Fruit fly (Drosophila melanogaster) whole organism, prepupa: ENCODE data around the gene Cchl.

Experiments
- Blimp-1 ChIP-seq: fragments of 200-800 bp; sonication (Bioruptor generic); optimal IDR thresholded peaks from 3 replicates; lab custom pipeline; 2017; ENCODE audit warnings: missing biosample characterization, missing genetic modification characterization, mild to moderate bottlenecking, moderate library complexity, missing genetic modification reagents
- CG10631 ChIP-seq: fragments of 200-800 bp; sonication (Bioruptor generic); optimal IDR thresholded peaks from 2 replicates; lab custom pipeline; 2016; ENCODE audit warnings: missing biosample characterization, missing genetic modification characterization
- CG11294 ChIP-seq: fragments of 200-800 bp; sonication (Bioruptor generic); IDR thresholded peaks from 2 replicates; pipeline ENCODE4 v1.3.6; 2022; ENCODE audit warnings: missing biosample characterization, missing genetic modification characterization
- CG11902 ChIP-seq: fragments of 200-800 bp; sonication (Bioruptor generic); optimal IDR thresholded peaks from 3 replicates; lab custom pipeline; 2016; ENCODE audit warnings: missing biosample characterization, missing genetic modification characterization
- CG15336 ChIP-seq: fragments of 200-800 bp; sonication (Bioruptor generic); IDR thresholded peaks from 2 replicates; pipeline ENCODE4 v1.3.6; 2022; ENCODE audit warnings: missing biosample characterization, missing genetic modification characterization
- CG3032 ChIP-seq: fragments of 200-800 bp; optimal IDR thresholded peaks from 2 replicates; lab custom pipeline; 2019; ENCODE audit warnings: missing biosample characterization, mild to moderate bottlenecking, missing genetic modification characterization, moderate library complexity
- CG31627 ChIP-seq: fragments of 200-800 bp; sonication (Bioruptor generic); optimal IDR thresholded peaks from 3 replicates; lab custom pipeline; 2016; ENCODE audit warnings: missing biosample characterization, missing genetic modification characterization
- CG32006 ChIP-seq: fragments of 200-800 bp; sonication (Bioruptor generic); optimal IDR thresholded peaks from 3 replicates; lab custom pipeline; 2017; ENCODE audit warnings: missing biosample characterization, mild to moderate bottlenecking, missing genetic modification characterization
- CG34406 ChIP-seq: fragments of 200-800 bp; sonication (Bioruptor generic); optimal IDR thresholded peaks from 3 replicates; lab custom pipeline; 2016; ENCODE audit warnings: missing biosample characterization, missing genetic modification characterization
- CG3919 ChIP-seq: fragments of 200-800 bp; sonication (Bioruptor generic); optimal IDR thresholded peaks from 3 replicates; lab custom pipeline; 2016; ENCODE audit warnings: missing biosample characterization, missing genetic modification characterization
- CG6163 ChIP-seq: fragments of 200-800 bp; sonication (Bioruptor generic); IDR thresholded peaks from 3 replicates; pipeline ENCODE4 v1.3.6; 2022; ENCODE audit warnings: missing biosample characterization, missing genetic modification characterization
- CG6276 ChIP-seq: fragments of 200-800 bp; sonication (Bioruptor generic); optimal IDR thresholded peaks from 2 replicates; lab custom pipeline; 2017; ENCODE audit warnings: missing biosample characterization, mild to moderate bottlenecking, missing genetic modification characterization
- CG6792 ChIP-seq: fragments of 200-800 bp; sonication (Bioruptor generic); optimal IDR thresholded peaks from 3 replicates; lab custom pipeline; 2016; ENCODE audit warnings: missing biosample characterization, missing genetic modification characterization
- CG6808 ChIP-seq: fragments of 200-800 bp; sonication (Bioruptor generic); optimal IDR thresholded peaks from 3 replicates; lab custom pipeline; 2017; ENCODE audit warnings: missing biosample characterization, missing genetic modification characterization, mild to moderate bottlenecking, moderate library complexity, missing genetic modification reagents
- CG7368 ChIP-seq: fragments of 200-800 bp; sonication (Bioruptor generic); optimal IDR thresholded peaks from 3 replicates; lab custom pipeline; 2016; ENCODE audit warnings: missing biosample characterization, missing genetic modification characterization
- CG8119 ChIP-seq: fragments of 200-800 bp; sonication (Bioruptor generic); IDR thresholded peaks from 3 replicates; pipeline ENCODE4 v1.3.6; 2022; ENCODE audit warnings: missing biosample characterization, missing genetic modification characterization
- CG8319 ChIP-seq: fragments of 200-800 bp; sonication (Bioruptor generic); optimal IDR thresholded peaks from 3 replicates; lab custom pipeline; 2016; ENCODE audit warnings: missing biosample characterization, missing genetic modification characterization
- CG8632 ChIP-seq: fragments of 200-800 bp; sonication (Bioruptor generic); optimal IDR thresholded peaks from 3 replicates; lab custom pipeline; 2016; ENCODE audit warnings: missing biosample characterization, missing genetic modification characterization
- Eip78C ChIP-seq: fragments of 200-800 bp; sonication (Bioruptor generic); peaks from one replicate; lab custom pipeline; 2016; ENCODE audit warnings: missing biosample characterization, missing genetic modification characterization
- Ets96B ChIP-seq: fragments of 200-800 bp; optimal IDR thresholded peaks from 2 replicates; lab custom pipeline; 2019; ENCODE audit warnings: missing biosample characterization, mild to moderate bottlenecking, missing genetic modification characterization, moderate library complexity
- Gug ChIP-seq: fragments of 200-800 bp; sonication (Bioruptor generic); IDR thresholded peaks from 2 replicates; pipeline ENCODE4 v1.3.6; 2022; ENCODE audit warnings: missing biosample characterization, missing genetic modification characterization
- Lpt ChIP-seq: fragments of 200-800 bp; sonication (Bioruptor generic); optimal IDR thresholded peaks from 3 replicates; lab custom pipeline; 2016; ENCODE audit warnings: missing biosample characterization, missing genetic modification characterization
- Met ChIP-seq: fragments of 200-800 bp; sonication (Bioruptor generic); optimal IDR thresholded peaks from 3 replicates; lab custom pipeline; 2016; ENCODE audit warnings: missing biosample characterization, missing genetic modification characterization
- Sox102F ChIP-seq: fragments of 200-800 bp; sonication (Bioruptor generic); optimal IDR thresholded peaks from 2 replicates; lab custom pipeline; 2016; ENCODE audit warnings: missing biosample characterization, mild to moderate bottlenecking, missing genetic modification characterization
- Sox14 ChIP-seq: fragments of 200-800 bp; sonication (Bioruptor generic); optimal IDR thresholded peaks from 3 replicates; lab custom pipeline; 2016; ENCODE audit warnings: missing biosample characterization, missing genetic modification characterization
- Sox15 ChIP-seq: fragments of 200-800 bp; sonication (Bioruptor generic); optimal IDR thresholded peaks from 3 replicates; lab custom pipeline; 2016; ENCODE audit warnings: missing biosample characterization, missing genetic modification characterization
- achi ChIP-seq: fragments of 200-800 bp; sonication (Bioruptor generic); optimal IDR thresholded peaks from 3 replicates; lab custom pipeline; 2016; ENCODE audit warnings: missing biosample characterization, missing genetic modification characterization
- cyc ChIP-seq: fragments of 200-800 bp; sonication (Bioruptor generic); optimal IDR thresholded peaks from 3 replicates; lab custom pipeline; 2016; ENCODE audit warnings: missing biosample characterization, missing genetic modification characterization
- dac ChIP-seq: fragments of 200-800 bp; sonication (Bioruptor generic); optimal IDR thresholded peaks from 2 replicates; lab custom pipeline; 2017; ENCODE audit warnings: missing biosample characterization, mild to moderate bottlenecking, missing genetic modification characterization
- dsx ChIP-seq: fragments of 200-800 bp; optimal IDR thresholded peaks from 3 replicates; lab custom pipeline; 2019; ENCODE audit warnings: missing biosample characterization, mild to moderate bottlenecking, missing genetic modification characterization, moderate library complexity; ENCODE audit not compliant: poor library complexity, severe bottlenecking
- eg ChIP-seq: fragments of 200-800 bp; sonication (Bioruptor generic); IDR thresholded peaks from 3 replicates; pipeline ENCODE4 v1.3.6; 2022; ENCODE audit warnings: missing biosample characterization, missing genetic modification characterization
- esn ChIP-seq: fragments of 200-800 bp; sonication (Bioruptor generic); optimal IDR thresholded peaks from 2 replicates; lab custom pipeline; 2016; ENCODE audit warnings: missing biosample characterization, mild to moderate bottlenecking, missing genetic modification characterization, moderate library complexity
- fkh ChIP-seq: fragments of 200-800 bp; sonication (Bioruptor generic); optimal IDR thresholded peaks from 3 replicates; lab custom pipeline; 2017; ENCODE audit warnings: missing biosample characterization, mild to moderate bottlenecking, missing genetic modification characterization, moderate library complexity
- lz ChIP-seq: fragments of 200-800 bp; sonication (Bioruptor generic); optimal IDR thresholded peaks from 3 replicates; lab custom pipeline; 2016; ENCODE audit warnings: missing biosample characterization, missing genetic modification characterization
- net ChIP-seq: fragments of 200-800 bp; sonication (Bioruptor generic); optimal IDR thresholded peaks from 3 replicates; lab custom pipeline; 2016; ENCODE audit warnings: missing biosample characterization, missing genetic modification characterization
- pdm3 ChIP-seq: fragments of 200-800 bp; sonication (Bioruptor generic); optimal IDR thresholded peaks from 3 replicates; lab custom pipeline; 2016; ENCODE audit warnings: missing biosample characterization, missing genetic modification characterization
- salr ChIP-seq, 2 experiments: fragments of 200-800 bp; sonication (Bioruptor generic); optimal IDR thresholded peaks; 3 replicates each; lab custom pipeline; 2016 to 2018; ENCODE audit warnings: missing biosample characterization in 2 of 2, missing genetic modification characterization in 2 of 2, mild to moderate bottlenecking in 1 of 2
- spab ChIP-seq: fragments of 200-800 bp; sonication (Bioruptor generic); optimal IDR thresholded peaks from 2 replicates; lab custom pipeline; 2017; ENCODE audit warnings: missing biosample characterization, mild to moderate bottlenecking, missing genetic modification characterization, missing genetic modification reagents
- ss ChIP-seq, 2 experiments: fragments of 200-800 bp; sonication (Bioruptor generic); optimal IDR thresholded peaks; 2 replicates in 1 of 2; 3 replicates in 1 of 2; lab custom pipeline; 2017 to 2018; ENCODE audit warnings: mild to moderate bottlenecking in 2 of 2, missing biosample characterization in 2 of 2, missing genetic modification characterization in 2 of 2, moderate library complexity in 1 of 2
- topi ChIP-seq: fragments of 200-800 bp; sonication (Bioruptor generic); optimal IDR thresholded peaks from 3 replicates; lab custom pipeline; 2016; ENCODE audit warnings: missing biosample characterization, missing genetic modification characterization

Cchl gene

dm6 chr3R:22040400-22040799, 13.1 kb upstream of the Cchl start:
- no peak for TF ChIP-seq pdm3 (GFP tag; lab: Kevin White, UChicago)
- no peak for TF ChIP-seq Met (GFP tag; lab: Kevin White, UChicago)
- no peak for TF ChIP-seq fkh (GFP tag; lab: Kevin White, UChicago)
- TF ChIP-seq CG15336 (GFP tag; lab: Robert Waterston, UW): no peak

dm6 chr3R:22039480-22039879, 12.2 kb upstream of the Cchl start:
- TF ChIP-seq ss (GFP tag; optimal IDR thresholded peaks at IDR 0.05; lab: Kevin White, UChicago) (no peak), topi (GFP tag; lab: Kevin White, UChicago) (peak; percentile 72), CG6163 (GFP tag; lab: Robert Waterston, UW) (peak; percentile 90), CG34406 (GFP tag; lab: Kevin White, UChicago) (peak; percentile 71), CG6276 (no peak), Gug (peak; percentile 71), CG6792 (peak; percentile 70), CG11294 (GFP tag; lab: Robert Waterston, UW) (peak; percentile 79), lz (GFP tag; lab: Kevin White, UChicago) (peak; percentile 65), dac (GFP tag; lab: Kevin White, UChicago) (peak; percentile 54), CG7368 (GFP tag; lab: Kevin White, UChicago) (peak; percentile 75), CG32006 (GFP tag; lab: Kevin White, UChicago) (peak; percentile 86), dsx (peak; percentile 11), CG8319 (no peak), Sox15 (GFP tag; lab: Kevin White, UChicago) (peak; percentile 42), CG6808 (peak; percentile 21), esn (GFP tag; lab: Kevin White, UChicago) (peak; percentile 71), cyc (GFP tag; lab: Kevin White, UChicago) (peak; percentile 66), net (GFP tag; lab: Kevin White, UChicago) (peak; percentile 84), CG8119 (GFP tag; lab: Robert Waterston, UW) (peak; percentile 94), CG3919 (GFP tag; lab: Kevin White, UChicago) (peak; percentile 78), Met (GFP tag; lab: Kevin White, UChicago) (no peak), Lpt (peak; percentile 78), CG10631 (GFP tag; lab: Kevin White, UChicago) (no peak), CG31627 (GFP tag; lab: Kevin White, UChicago) (peak; percentile 70), salr (GFP tag; optimal IDR thresholded peaks at IDR 0.05; lab: Kevin White, UChicago) (no peak), eg (peak; percentile 94), CG15336 (GFP tag; lab: Robert Waterston, UW) (peak; percentile 95), Sox14 (GFP tag; lab: Kevin White, UChicago) (peak; percentile 81), Eip78C (peak; percentile 92), CG3032 (tag; lab: Kevin White, UChicago) (peak; percentile 22), pdm3 (GFP tag; lab: Kevin White, UChicago) (no peak), Ets96B (tag; lab: Kevin White, UChicago) (peak; percentile 42), achi (GFP tag; lab: Kevin White, UChicago) (peak; percentile 80), Blimp-1 (GFP tag; lab: Kevin White, UChicago) (no peak), CG11902 (GFP tag; lab: Kevin White, UChicago) (peak; percentile 35)

dm6 chr3R:22035552-22035951, 8.3 kb upstream of the Cchl start:
- TF ChIP-seq pdm3 (GFP tag; lab: Kevin White, UChicago) (no peak), CG10631 (GFP tag; lab: Kevin White, UChicago) (no peak), CG3919 (GFP tag; lab: Kevin White, UChicago) (no peak), CG8632 (GFP tag; lab: Kevin White, UChicago) (no peak), Sox102F (no peak), lz (GFP tag; lab: Kevin White, UChicago) (no peak), CG11294 (GFP tag; lab: Robert Waterston, UW) (no peak), spab (GFP tag; lab: Kevin White, UChicago) (no peak)
